Fruit fly (Drosophila melanogaster): ENCODE measurements around the gene Eig71Eg.

dm6 chr3L:15706199-15706598 is 48.8 kb downstream of the Eig71Eg start:
- TF ChIP-seq rn (GFP tag; IDR thresholded peaks at IDR 0.05) (no peak), CG15710 (tag; optimal IDR thresholded peaks at IDR 0.05) (no peak)

All from whole organism, pupa.